Worm (Caenorhabditis elegans): ENCODE measurements around the gene nyn-1.

nyn-1 gene

DNA sequence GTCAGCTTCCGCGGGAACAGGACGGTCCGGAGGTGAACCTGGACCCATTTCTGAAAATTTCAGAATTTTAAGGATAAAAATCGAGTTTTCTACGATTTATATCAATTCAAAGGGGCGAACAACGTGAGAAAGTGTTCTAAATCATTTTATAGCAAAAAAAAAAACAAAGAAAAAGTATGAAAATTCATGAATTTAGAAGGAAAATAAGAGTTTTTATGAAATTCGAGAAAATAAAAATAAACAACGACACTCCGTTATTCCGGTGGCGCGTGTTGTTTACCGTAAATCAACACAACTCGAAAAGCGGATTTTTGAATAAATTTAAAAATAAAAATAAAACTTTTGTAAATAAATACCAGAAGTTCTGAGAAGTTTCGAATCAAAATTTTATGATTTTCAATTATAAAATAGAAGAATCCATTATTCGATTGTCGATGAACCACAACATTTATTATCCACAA is at the start of gene nyn-1:
Gene nyn-1, minus strand, starts transcription at position 51 of the 461 bp plus-strand sequence.
- no peak for TF ChIP-seq F13C5.2 (tag; optimal IDR thresholded peaks at IDR 0.05)
- TF ChIP-seq pes-1 (GFP tag; IDR thresholded peaks at IDR 0.05), result no peak
- no peak for TF ChIP-seq ama-1 (optimal IDR thresholded peaks at IDR 0.05)
- no peak for TF ChIP-seq scrt-1 (GFP tag; IDR thresholded peaks at IDR 0.05)
- TF ChIP-seq flt-1 (GFP tag; IDR thresholded peaks at IDR 0.05), result no peak
- no peak for TF ChIP-seq ceh-13 (GFP tag; optimal IDR thresholded peaks at IDR 0.05)
- TF ChIP-seq tra-4 (tag; optimal IDR thresholded peaks at IDR 0.05), result no peak
- no peak for TF ChIP-seq tbx-11 (GFP tag; IDR thresholded peaks at IDR 0.05)
- no peak for TF ChIP-seq hmbx-1 (tag; optimal IDR thresholded peaks at IDR 0.05)
- no peak for TF ChIP-seq B0310.2 (tag; optimal IDR thresholded peaks at IDR 0.05)
- no peak for TF ChIP-seq sea-1 (GFP tag; conservative IDR thresholded peaks at IDR 0.05)
- no peak for TF ChIP-seq ets-7 (tag; optimal IDR thresholded peaks at IDR 0.05)
- no peak for TF ChIP-seq aly-1 (tag; optimal IDR thresholded peaks at IDR 0.05)
- no peak for TF ChIP-seq tbx-37 (GFP tag; conservative IDR thresholded peaks at IDR 0.05)

- TF ChIP-seq F13C5.2 (tag; optimal IDR thresholded peaks at IDR 0.05) (no peak), flt-1 (GFP tag; IDR thresholded peaks at IDR 0.05) (no peak), sea-1 (GFP tag; conservative IDR thresholded peaks at IDR 0.05) (no peak), aly-1 (tag; optimal IDR thresholded peaks at IDR 0.05) (no peak), ceh-36 (tag; optimal IDR thresholded peaks at IDR 0.05) (no peak), B0310.2 (tag; optimal IDR thresholded peaks at IDR 0.05) (no peak), pes-1 (GFP tag; IDR thresholded peaks at IDR 0.05) (no peak)
These were observed 41.0 kb upstream of the nyn-1 start for ce11 chrIV:13727865-13728264.

- no peak for TF ChIP-seq ama-1 (optimal IDR thresholded peaks at IDR 0.05)
- no peak for TF ChIP-seq tra-4 (tag; optimal IDR thresholded peaks at IDR 0.05)
- TF ChIP-seq ceh-13 (GFP tag; optimal IDR thresholded peaks at IDR 0.05), result no peak
- no peak for TF ChIP-seq aly-1 (tag; optimal IDR thresholded peaks at IDR 0.05)
- TF ChIP-seq hmbx-1 (tag; optimal IDR thresholded peaks at IDR 0.05), result no peak
- TF ChIP-seq tbx-11 (GFP tag; IDR thresholded peaks at IDR 0.05), result no peak
- TF ChIP-seq B0310.2 (tag; optimal IDR thresholded peaks at IDR 0.05), result no peak
- no peak for TF ChIP-seq ceh-36 (tag; optimal IDR thresholded peaks at IDR 0.05)
- no peak for TF ChIP-seq pes-1 (GFP tag; IDR thresholded peaks at IDR 0.05)
- TF ChIP-seq hmg-4 (GFP tag; optimal IDR thresholded peaks at IDR 0.05), result no peak
- TF ChIP-seq F13C5.2 (tag; optimal IDR thresholded peaks at IDR 0.05), result no peak
- TF ChIP-seq sea-1 (GFP tag; conservative IDR thresholded peaks at IDR 0.05), result no peak
- TF ChIP-seq ets-7 (tag; optimal IDR thresholded peaks at IDR 0.05), result no peak
These were observed 39.8 kb upstream of the nyn-1 start, which contains the start of gene ent-4 for ce11 chrIV:13726630-13727029. TSS of gene ent-4 (plus strand) at chrIV:13726930.

ce11 chrIV:13725201-13725600 is 38.4 kb upstream of the nyn-1 start:
- no peak for TF ChIP-seq scrt-1 (GFP tag; IDR thresholded peaks at IDR 0.05)
- no peak for TF ChIP-seq tbx-37 (GFP tag; conservative IDR thresholded peaks at IDR 0.05)
- no peak for TF ChIP-seq B0310.2 (tag; optimal IDR thresholded peaks at IDR 0.05)
- no peak for TF ChIP-seq pes-1 (GFP tag; IDR thresholded peaks at IDR 0.05)
- TF ChIP-seq ama-1 (optimal IDR thresholded peaks at IDR 0.05), result no peak
- TF ChIP-seq tra-4 (tag; optimal IDR thresholded peaks at IDR 0.05), result no peak
- TF ChIP-seq ets-7 (tag; optimal IDR thresholded peaks at IDR 0.05), result no peak
- no peak for TF ChIP-seq hmg-4 (GFP tag; optimal IDR thresholded peaks at IDR 0.05)
- no peak for TF ChIP-seq sea-1 (GFP tag; conservative IDR thresholded peaks at IDR 0.05)
- TF ChIP-seq tbx-11 (GFP tag; IDR thresholded peaks at IDR 0.05), result no peak
- no peak for TF ChIP-seq ceh-36 (tag; optimal IDR thresholded peaks at IDR 0.05)
- TF ChIP-seq ceh-13 (GFP tag; optimal IDR thresholded peaks at IDR 0.05), result no peak

- TF ChIP-seq tbx-37 (GFP tag; conservative IDR thresholded peaks at IDR 0.05) (no peak), tbx-11 (GFP tag; IDR thresholded peaks at IDR 0.05) (no peak), tra-4 (tag; optimal IDR thresholded peaks at IDR 0.05) (no peak), hnd-1 (tag; optimal IDR thresholded peaks at IDR 0.05) (no peak), hmbx-1 (tag; optimal IDR thresholded peaks at IDR 0.05) (no peak), sea-1 (GFP tag; conservative IDR thresholded peaks at IDR 0.05) (no peak), F13C5.2 (tag; optimal IDR thresholded peaks at IDR 0.05) (no peak), ceh-13 (GFP tag; optimal IDR thresholded peaks at IDR 0.05) (no peak), B0310.2 (tag; optimal IDR thresholded peaks at IDR 0.05) (no peak), ets-7 (tag; optimal IDR thresholded peaks at IDR 0.05) (no peak), scrt-1 (GFP tag; IDR thresholded peaks at IDR 0.05) (no peak), hmg-4 (GFP tag; optimal IDR thresholded peaks at IDR 0.05) (no peak), ama-1 (optimal IDR thresholded peaks at IDR 0.05) (no peak)
These were observed 34.2 kb upstream of the nyn-1 start for ce11 chrIV:13721000-13721399.

DNA sequence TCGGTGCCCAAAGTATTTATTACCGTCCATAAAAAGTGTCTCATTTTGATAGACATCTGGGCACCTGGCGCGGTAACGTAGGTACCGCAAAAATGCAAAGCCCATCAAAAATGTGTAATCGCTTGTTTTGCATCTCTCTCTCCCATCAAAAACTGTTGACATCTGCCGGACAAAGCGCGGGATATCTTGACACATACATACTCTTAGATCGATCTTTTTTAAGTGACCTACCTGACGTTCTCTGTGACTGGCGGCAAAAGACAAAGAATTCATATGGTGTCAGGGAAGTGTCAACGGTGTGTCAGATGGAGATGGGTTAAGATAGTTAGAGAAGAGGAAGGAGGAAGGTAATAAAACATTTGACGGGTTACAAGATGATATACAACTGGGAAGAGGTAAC is 32.1 kb upstream of the nyn-1 start:
- no peak for TF ChIP-seq F13C5.2 (tag; optimal IDR thresholded peaks at IDR 0.05)
- TF ChIP-seq tbx-37 (GFP tag; conservative IDR thresholded peaks at IDR 0.05), result no peak
- TF ChIP-seq ets-7 (tag; optimal IDR thresholded peaks at IDR 0.05), result no peak
- no peak for TF ChIP-seq scrt-1 (GFP tag; IDR thresholded peaks at IDR 0.05)
- TF ChIP-seq ceh-36 (tag; optimal IDR thresholded peaks at IDR 0.05), result no peak
- no peak for TF ChIP-seq tbx-11 (GFP tag; IDR thresholded peaks at IDR 0.05)
- TF ChIP-seq ama-1 (optimal IDR thresholded peaks at IDR 0.05), result no peak
- TF ChIP-seq hnd-1 (tag; optimal IDR thresholded peaks at IDR 0.05), result no peak
- no peak for TF ChIP-seq hmg-4 (GFP tag; optimal IDR thresholded peaks at IDR 0.05)
- no peak for TF ChIP-seq hmbx-1 (tag; optimal IDR thresholded peaks at IDR 0.05)
- TF ChIP-seq tra-4 (tag; optimal IDR thresholded peaks at IDR 0.05), result no peak
- no peak for TF ChIP-seq ceh-13 (GFP tag; optimal IDR thresholded peaks at IDR 0.05)
- no peak for TF ChIP-seq aly-1 (tag; optimal IDR thresholded peaks at IDR 0.05)
- TF ChIP-seq flt-1 (GFP tag; IDR thresholded peaks at IDR 0.05), result no peak

DNA sequence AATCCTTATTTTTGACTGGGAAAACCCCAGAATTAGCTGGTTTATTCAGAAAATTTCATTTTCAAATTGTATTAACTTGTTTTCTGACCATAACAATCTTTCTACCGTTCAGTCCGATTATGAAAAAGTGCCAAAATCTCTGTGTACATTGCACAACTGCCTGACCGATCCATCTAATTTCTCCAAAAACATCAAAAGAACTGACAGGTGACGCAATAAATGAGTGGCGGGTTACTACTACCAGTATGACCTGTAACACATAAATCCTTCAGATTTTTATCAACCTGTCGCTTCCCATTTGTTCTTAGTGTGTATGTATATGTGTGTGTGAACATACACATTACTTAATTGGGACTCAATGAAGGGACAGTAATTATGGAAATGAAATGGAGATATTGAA is 29.9 kb upstream of the nyn-1 start:
- TF ChIP-seq tra-4 (tag; optimal IDR thresholded peaks at IDR 0.05) (no peak), tbx-11 (GFP tag; IDR thresholded peaks at IDR 0.05) (no peak), tbx-37 (GFP tag; conservative IDR thresholded peaks at IDR 0.05) (no peak), B0310.2 (tag; optimal IDR thresholded peaks at IDR 0.05) (no peak), ceh-36 (tag; optimal IDR thresholded peaks at IDR 0.05) (no peak), ama-1 (optimal IDR thresholded peaks at IDR 0.05) (no peak), aly-1 (tag; optimal IDR thresholded peaks at IDR 0.05) (no peak), ets-7 (tag; optimal IDR thresholded peaks at IDR 0.05) (no peak), hmbx-1 (tag; optimal IDR thresholded peaks at IDR 0.05) (no peak)
